Fruit fly (Drosophila melanogaster) whole organism, embryonic: ENCODE measurements around the gene Pdh.

Experiments used
- Atf6 ChIP-seq: fragments of 200-800 bp; sonication (Bioruptor generic); IDR thresholded peaks from 2 replicates; pipeline ENCODE4 v1.3.6; 2022; ENCODE audit warnings: missing biosample characterization, missing genetic modification characterization
- Awh ChIP-seq: fragments of 200-800 bp; sonication (Bioruptor generic); IDR thresholded peaks from 2 replicates; pipeline ENCODE4, ENCODE4 v1.3.6; 2022; ENCODE audit warnings: missing biosample characterization, missing genetic modification characterization
- CG10209 ChIP-seq: fragments of 200-800 bp; sonication (Bioruptor generic); optimal IDR thresholded peaks from 3 replicates; lab custom pipeline; 2017; ENCODE audit warnings: missing biosample characterization, mild to moderate bottlenecking, missing genetic modification characterization, missing genetic modification reagents
- CG12236 ChIP-seq: fragments of 200-800 bp; sonication (Bioruptor generic); optimal IDR thresholded peaks from 2 replicates; lab custom pipeline; 2016; ENCODE audit warnings: missing biosample characterization, missing genetic modification characterization
- CG13123 ChIP-seq: fragments of 200-800 bp; sonication (Bioruptor generic); optimal IDR thresholded peaks from 2 replicates; lab custom pipeline; 2016; ENCODE audit warnings: missing biosample characterization, missing genetic modification characterization
- CG17361 ChIP-seq: fragments of 200-800 bp; sonication (Bioruptor generic); IDR thresholded peaks from 3 replicates; pipeline ENCODE4 v1.3.6; 2022; ENCODE audit warnings: missing biosample characterization, missing genetic modification characterization
- CG17802 ChIP-seq: fragments of 200-800 bp; sonication (Bioruptor generic); optimal IDR thresholded peaks from 2 replicates; lab custom pipeline; 2018; ENCODE audit warnings: missing biosample characterization, mild to moderate bottlenecking, missing genetic modification characterization, moderate library complexity
- CG17829 ChIP-seq: fragments of 200-800 bp; optimal IDR thresholded peaks from 2 replicates; lab custom pipeline; 2019; ENCODE audit warnings: missing biosample characterization, mild to moderate bottlenecking, missing genetic modification characterization, moderate library complexity
- CG18262 ChIP-seq: fragments of 200-800 bp; optimal IDR thresholded peaks from 3 replicates; lab custom pipeline; 2019; ENCODE audit warnings: missing biosample characterization, mild to moderate bottlenecking, missing genetic modification characterization, moderate library complexity
- CG18476 ChIP-seq: fragments of 200-800 bp; sonication (Bioruptor generic); optimal IDR thresholded peaks from 2 replicates; lab custom pipeline; 2016; ENCODE audit warnings: missing biosample characterization, mild to moderate bottlenecking, missing genetic modification characterization
- CG2199 ChIP-seq: fragments of 200-800 bp; sonication (Bioruptor generic); IDR thresholded peaks from 3 replicates; pipeline ENCODE4 v1.3.6; 2022; ENCODE audit warnings: missing biosample characterization, missing genetic modification characterization
- CG3407 ChIP-seq: fragments of 200-800 bp; sonication (Bioruptor generic); optimal IDR thresholded peaks from 2 replicates; lab custom pipeline; 2018; ENCODE audit warnings: missing biosample characterization, mild to moderate bottlenecking, missing genetic modification characterization
- CG6272 ChIP-seq: fragments of 200-800 bp; sonication (Bioruptor generic); IDR thresholded peaks from 2 replicates; pipeline ENCODE4 v1.3.6; 2022; ENCODE audit warnings: missing biosample characterization, missing genetic modification characterization
- CG7963 ChIP-seq: fragments of 200-800 bp; sonication (Bioruptor generic); IDR thresholded peaks from 3 replicates; pipeline ENCODE4 v1.3.6; 2022; ENCODE audit warnings: missing biosample characterization, missing genetic modification characterization; ENCODE audit not compliant: partially characterized antibody
- CG9932 ChIP-seq: fragments of 200-800 bp; sonication (Bioruptor generic); IDR thresholded peaks from 2 replicates; pipeline ENCODE4 v1.3.6; 2022; ENCODE audit warnings: missing biosample characterization, missing genetic modification characterization
- CrebB ChIP-seq: fragments of 200-800 bp; sonication (Bioruptor generic); optimal IDR thresholded peaks from 3 replicates; lab custom pipeline; 2018; ENCODE audit warnings: missing biosample characterization, mild to moderate bottlenecking, missing genetic modification characterization
- Fer1 ChIP-seq: fragments of 200-800 bp; sonication (Bioruptor generic); optimal IDR thresholded peaks from 2 replicates; lab custom pipeline; 2017; ENCODE audit warnings: missing biosample characterization, mild to moderate bottlenecking, missing genetic modification characterization
- HHEX ChIP-seq: fragments of 200-800 bp; sonication (Bioruptor generic); optimal IDR thresholded peaks from 3 replicates; lab custom pipeline; 2017; ENCODE audit warnings: missing biosample characterization, mild to moderate bottlenecking, missing genetic modification characterization, missing genetic modification reagents
- HmgD ChIP-seq: fragments of 200-800 bp; sonication (Bioruptor generic); optimal IDR thresholded peaks from 3 replicates; lab custom pipeline; 2016; ENCODE audit warnings: missing biosample characterization, missing genetic modification characterization
- Hmr ChIP-seq: fragments of 200-800 bp; sonication (Bioruptor generic); optimal IDR thresholded peaks from 3 replicates; lab custom pipeline; 2017; ENCODE audit warnings: mild to moderate bottlenecking, missing biosample characterization, missing genetic modification reagents, missing genetic modification characterization
- Hmx ChIP-seq: fragments of 200-800 bp; sonication (Bioruptor generic); optimal IDR thresholded peaks from 2 replicates; lab custom pipeline; 2016; ENCODE audit warnings: missing biosample characterization, missing genetic modification characterization
- Hr39 ChIP-seq: fragments of >200 bp; optimal IDR thresholded peaks from 2 replicates; lab custom pipeline; 2017
- Kr ChIP-seq: fragments of 200-800 bp; sonication (Bioruptor generic); optimal IDR thresholded peaks from 2 replicates; lab custom pipeline; 2017; ENCODE audit warnings: missing biosample characterization, mild to moderate bottlenecking, missing genetic modification characterization
- Mrtf ChIP-seq: fragments of 200-800 bp; sonication (Bioruptor generic); IDR thresholded peaks from 3 replicates; pipeline ENCODE4 v1.3.6; 2022; ENCODE audit warnings: missing biosample characterization, missing genetic modification characterization
- NC2α ChIP-seq: fragments of 200-800 bp; sonication (Bioruptor generic); optimal IDR thresholded peaks from 2 replicates; lab custom pipeline; 2016; ENCODE audit warnings: missing biosample characterization, missing genetic modification characterization
- Nf-YA ChIP-seq: fragments of 200-800 bp; sonication (Bioruptor generic); IDR thresholded peaks from 2 replicates; pipeline ENCODE4 v1.3.6; 2022; ENCODE audit warnings: missing biosample characterization, missing genetic modification characterization
- Opbp ChIP-seq: fragments of 200-800 bp; sonication (Bioruptor generic); IDR thresholded peaks from 3 replicates; pipeline ENCODE4 v1.3.6; 2022; ENCODE audit warnings: missing biosample characterization, missing genetic modification characterization; ENCODE audit not compliant: partially characterized antibody
- Sin3A ChIP-seq: fragments of >200 bp; optimal IDR thresholded peaks from 2 replicates; lab custom pipeline; 2018
- Tbp ChIP-seq: fragments of >200 bp; optimal IDR thresholded peaks from 2 replicates; lab custom pipeline; 2018; ENCODE audit warnings: missing biosample characterization, missing genetic modification characterization
- al ChIP-seq: fragments of 200-800 bp; sonication (Bioruptor generic); IDR thresholded peaks from 2 replicates; pipeline ENCODE4 v1.3.6; 2022; ENCODE audit warnings: missing biosample characterization, missing genetic modification characterization
- bigmax ChIP-seq: fragments of 200-800 bp; sonication (Bioruptor generic); optimal IDR thresholded peaks from 2 replicates; lab custom pipeline; 2018; ENCODE audit warnings: missing biosample characterization, mild to moderate bottlenecking, missing genetic modification characterization
- btn ChIP-seq: fragments of 200-800 bp; sonication (Bioruptor generic); optimal IDR thresholded peaks from 2 replicates; lab custom pipeline; 2016; ENCODE audit warnings: missing biosample characterization, missing genetic modification characterization
- cato ChIP-seq: fragments of 200-800 bp; sonication (Bioruptor generic); optimal IDR thresholded peaks from 2 replicates; lab custom pipeline; 2016; ENCODE audit warnings: missing biosample characterization, missing genetic modification characterization, borderline replicate concordance
- dimm ChIP-seq: fragments of 200-800 bp; sonication (Bioruptor generic); IDR thresholded peaks from 2 replicates; pipeline ENCODE4 v1.3.6; 2022; ENCODE audit warnings: missing biosample characterization, missing genetic modification characterization
- dmrt11E ChIP-seq: fragments of 200-800 bp; sonication (Bioruptor generic); optimal IDR thresholded peaks from 3 replicates; lab custom pipeline; 2018; ENCODE audit warnings: missing biosample characterization, mild to moderate bottlenecking, missing genetic modification characterization, moderate library complexity
- dpn ChIP-seq, 2 experiments: fragments of 200-800 bp; sonication (Bioruptor generic); optimal IDR thresholded peaks; 3 replicates each; lab custom pipeline; 2016; ENCODE audit warnings: missing biosample characterization in 2 of 2, missing genetic modification characterization in 2 of 2
- en ChIP-seq: fragments of 200-800 bp; sonication (Bioruptor generic); optimal IDR thresholded peaks from 2 replicates; lab custom pipeline; 2016; ENCODE audit warnings: missing biosample characterization, missing genetic modification characterization
- gsb ChIP-seq: fragments of 200-800 bp; sonication (Bioruptor generic); IDR thresholded peaks from 2 replicates; pipeline ENCODE4 v1.3.6; 2022; ENCODE audit warnings: missing biosample characterization, missing genetic modification characterization
- ham ChIP-seq: fragments of 200-800 bp; sonication (Bioruptor generic); IDR thresholded peaks from 2 replicates; pipeline ENCODE4 v1.3.6; 2022; ENCODE audit warnings: missing biosample characterization, missing genetic modification characterization
- her ChIP-seq: fragments of 200-800 bp; sonication (Bioruptor generic); optimal IDR thresholded peaks from 2 replicates; lab custom pipeline; 2016; ENCODE audit warnings: missing biosample characterization, missing genetic modification characterization
- kay ChIP-seq: fragments of 200-800 bp; sonication (Bioruptor generic); optimal IDR thresholded peaks from 2 replicates; lab custom pipeline; 2016; ENCODE audit warnings: missing biosample characterization, missing genetic modification characterization
- lov ChIP-seq, 2 experiments: fragments of 200-800 bp in 1 of 2; fragments of >200 bp in 1 of 2; sonication (Bioruptor generic) in 1 of 2; IDR thresholded peaks in 1 of 2; optimal IDR thresholded peaks in 1 of 2; 2 replicates in 1 of 2; 3 replicates in 1 of 2; pipeline versions ENCODE4 v1.3.6 to Lab custom; 2017 to 2022; ENCODE audit warnings: missing biosample characterization in 1 of 2, missing genetic modification characterization in 1 of 2
- nmo ChIP-seq: fragments of 200-800 bp; sonication (Bioruptor generic); optimal IDR thresholded peaks from 2 replicates; lab custom pipeline; 2018; ENCODE audit warnings: missing biosample characterization, mild to moderate bottlenecking, missing genetic modification characterization, moderate library complexity
- nom ChIP-seq: fragments of 200-800 bp; sonication (Bioruptor generic); optimal IDR thresholded peaks from 2 replicates; lab custom pipeline; 2017; ENCODE audit warnings: missing biosample characterization, missing genetic modification characterization, mild to moderate bottlenecking, moderate library complexity, missing genetic modification reagents
- pan ChIP-seq, 4 experiments: fragments of >200 bp in 3 of 4; fragments of 200-800 bp in 1 of 4; sonication (Bioruptor generic) in 1 of 4; optimal IDR thresholded peaks in 3 of 4; IDR thresholded peaks in 1 of 4; 2 replicates each; pipeline versions ENCODE4 v1.3.6 to Lab custom; 2017 to 2022; ENCODE audit warnings: missing biosample characterization in 2 of 4, missing genetic modification characterization in 2 of 4, mixed read lengths in 1 of 4
- psq ChIP-seq: fragments of 200-800 bp; sonication (Bioruptor generic); optimal IDR thresholded peaks from 2 replicates; lab custom pipeline; 2017; ENCODE audit warnings: missing biosample characterization, missing genetic modification characterization
- scrt ChIP-seq: fragments of 200-800 bp; sonication (Bioruptor generic); optimal IDR thresholded peaks from 2 replicates; lab custom pipeline; 2018; ENCODE audit warnings: missing biosample characterization, mild to moderate bottlenecking, missing genetic modification characterization, moderate library complexity
- tgo ChIP-seq: fragments of 200-800 bp; sonication (Bioruptor generic); IDR thresholded peaks from 3 replicates; pipeline ENCODE4 v1.3.6; 2022; ENCODE audit warnings: missing biosample characterization, missing genetic modification characterization
- unc-4 ChIP-seq: fragments of 200-800 bp; sonication (Bioruptor generic); IDR thresholded peaks from 2 replicates; pipeline ENCODE4 v1.3.6; 2022; ENCODE audit warnings: missing biosample characterization, missing genetic modification characterization; ENCODE audit not compliant: partially characterized antibody
- usp ChIP-seq: fragments of >200 bp; optimal IDR thresholded peaks from 2 replicates; lab custom pipeline; 2017; ENCODE audit warnings: missing biosample characterization, missing genetic modification characterization
- yki ChIP-seq: fragments of >200 bp; optimal IDR thresholded peaks from 3 replicates; lab custom pipeline; 2018

The Pdh gene

DNA sequence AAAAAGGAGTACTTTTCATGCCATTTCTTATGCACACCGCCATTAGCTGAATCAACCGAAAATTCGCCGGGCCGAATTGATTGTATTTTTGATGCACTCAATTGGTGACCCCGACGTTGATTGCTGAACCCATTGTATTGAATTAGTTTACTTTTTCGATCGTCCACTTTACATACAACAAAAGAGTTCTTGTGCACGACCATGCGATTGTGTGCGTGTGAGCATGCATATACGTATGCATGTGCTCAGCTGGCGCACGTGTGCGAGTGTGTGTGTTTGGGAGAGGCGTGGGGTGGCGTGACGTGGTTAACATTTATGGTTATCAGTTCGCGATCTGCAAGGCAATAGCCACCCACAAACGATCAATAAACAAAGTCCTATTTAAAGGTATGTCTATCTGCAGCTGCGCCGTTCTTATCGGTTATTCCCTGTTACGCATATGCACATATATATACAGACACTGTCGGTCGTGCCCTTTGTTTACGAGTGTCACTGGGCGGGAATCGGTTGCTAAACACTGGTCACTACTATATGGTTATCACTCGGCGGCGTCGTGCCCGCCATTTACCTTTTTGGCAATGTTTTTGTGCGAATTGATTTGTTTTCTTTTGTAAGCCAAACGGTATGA lies 31.3 kb upstream of the Pdh start (continued):
- TF ChIP-seq cato (no peak), nmo (GFP tag; lab: Kevin White, UChicago) (no peak), Awh (GFP tag; lab: Robert Waterston, UW) (no peak), CG18262 (no peak), btn (no peak), HHEX (no peak), Sin3A (lab: Kevin White, UChicago) (peak; percentile 3), CG10209 (GFP tag; lab: Kevin White, UChicago) (no peak), her (no peak), CG17802 (tag; lab: Kevin White, UChicago) (no peak), CG2199 (GFP tag; lab: Robert Waterston, UW) (peak; percentile 64; the same call in 2 of the 3 replicates), dmrt11E (tag; lab: Kevin White, UChicago) (no peak), unc-4 (GFP tag; lab: Robert Waterston, UW) (no peak), CG3407 (GFP tag; lab: Kevin White, UChicago) (no peak), gsb (GFP tag; lab: Robert Waterston, UW) (no peak), dpn (GFP tag; optimal IDR thresholded peaks at IDR 0.05; lab: Kevin White, UChicago) (no peak), Opbp (GFP tag; lab: Robert Waterston, UW) (no peak), Tbp (GFP tag; lab: Kevin White, UChicago) (no peak), CG17829 (tag; lab: Kevin White, UChicago) (no peak), CG12236 (GFP tag; lab: Kevin White, UChicago) (peak; percentile 8), dimm (no peak), psq (GFP tag; lab: Kevin White, UChicago) (no peak), Kr (GFP tag; lab: Kevin White, UChicago) (no peak), scrt (GFP tag; lab: Kevin White, UChicago) (no peak), lov (optimal IDR thresholded peaks at IDR 0.05; lab: Kevin White, UChicago) (no peak), lov (GFP tag; IDR thresholded peaks at IDR 0.05; lab: Robert Waterston, UW) (0 out of 3 replicates have a peak, but pooled peaks have one; percentile 52), pan (optimal IDR thresholded peaks at IDR 0.05; lab: Kevin White, UChicago) (no peak), pan (GFP tag; optimal IDR thresholded peaks at IDR 0.05 in 1 of 2, IDR thresholded peaks at IDR 0.05 in 1 of 2) (no peak), al (GFP tag; lab: Robert Waterston, UW) (no peak), bigmax (GFP tag; lab: Kevin White, UChicago) (no peak), Hr39 (lab: Kevin White, UChicago) (no peak), NC2α (GFP tag; lab: Kevin White, UChicago) (no peak), Fer1 (GFP tag; lab: Kevin White, UChicago) (no peak), Atf6 (GFP tag; lab: Robert Waterston, UW) (0 out of 2 replicates have a peak, but pooled peaks have one; percentile 30), Hmr (GFP tag; lab: Kevin White, UChicago) (no peak), ham (GFP tag; lab: Robert Waterston, UW) (no peak), kay (GFP tag; lab: Kevin White, UChicago) (no peak), HmgD (GFP tag; lab: Kevin White, UChicago) (no peak), nom (GFP tag; lab: Kevin White, UChicago) (peak; percentile 74), Mrtf (GFP tag; lab: Robert Waterston, UW) (no peak), Nf-YA (GFP tag; lab: Robert Waterston, UW) (no peak), CG6272 (no peak), tgo (GFP tag; lab: Robert Waterston, UW) (no peak), CG13123 (no peak), CG18476 (no peak), CG17361 (GFP tag; lab: Robert Waterston, UW) (no peak), yki (no peak), usp (no peak), Hmx (GFP tag; lab: Kevin White, UChicago) (no peak), CG9932 (GFP tag; lab: Robert Waterston, UW) (no peak), CG7963 (GFP tag; lab: Robert Waterston, UW) (no peak), en (no peak), CrebB (tag; lab: Kevin White, UChicago) (peak; percentile 16)
